Worm (Caenorhabditis elegans) whole organism, L4/young adult: Measurements from ENCODE around the gene F02H6.7.

Source experiments
- W03F9.2 ChIP-seq: fragments of 150-350 bp; optimal IDR thresholded peaks from 2 replicates; lab custom pipeline; 2014; ENCODE audit warnings: missing biosample characterization, missing genetic modification characterization
- him-1 ChIP-seq: sonication (generic microtip); optimal IDR thresholded peaks from 2 replicates; lab custom pipeline; 2016; ENCODE audit warnings: missing genotype, missing genetic modification reagents, missing genetic modification characterization, missing compliant biosample characterization

- TF ChIP-seq him-1 (tag; lab: Kevin White, UChicago) (no peak), W03F9.2 (tag; lab: Kevin White, UChicago) (no peak)
These were observed 36.0 kb downstream of the F02H6.7 start, which contains the start of gene K01G12.22 for ce11 chrIV:14191919-14192318.
